Fruit fly (Drosophila melanogaster): Measurements from ENCODE around the gene Obp22a.

dm6 chr2L:2007093-2007492 is 15.1 kb upstream of the Obp22a start, which contains the start of gene CG15353:
- TF ChIP-seq CG8478 (optimal IDR thresholded peaks at IDR 0.05) = no peak
- TF ChIP-seq CTCF (optimal IDR thresholded peaks at IDR 0.05) = no peak
